Worm (Caenorhabditis elegans): ENCODE measurements around the gene phf-30.
A peak's percentile ranks its signal among the peaks of the same experiment; 100 is the strongest.

Gene phf-30

ce11 chrV:8499407-8499806 is 30.6 kb downstream of the phf-30 start (continued):
- TF ChIP-seq die-1 (tag; optimal IDR thresholded peaks at IDR 0.05) (peak; percentile 77), athp-1 (tag; optimal IDR thresholded peaks at IDR 0.05) (peak; percentile 21), mes-4 (tag; optimal IDR thresholded peaks at IDR 0.05) (peak; percentile 19), lag-1 (GFP tag; IDR thresholded peaks at IDR 0.05) (no peak), nhr-80 (tag; optimal IDR thresholded peaks at IDR 0.05) (no peak), atf-7 (tag; optimal IDR thresholded peaks at IDR 0.05) (no peak), madf-10 (tag; optimal IDR thresholded peaks at IDR 0.05) (no peak), bed-1 (GFP tag; IDR thresholded peaks at IDR 0.05) (no peak), xnd-1 (tag; optimal IDR thresholded peaks at IDR 0.05) (no peak), mel-28 (tag; optimal IDR thresholded peaks at IDR 0.05; ENCODE audit: borderline replicate concordance) (no peak), snpc-4 (GFP tag; optimal IDR thresholded peaks at IDR 0.05) (peak; percentile 77), snpc-4 (tag; optimal IDR thresholded peaks at IDR 0.05) (peak in 3 of 4 experiments; percentile 72 to 92 (median 85)), lin-54 (GFP tag; optimal IDR thresholded peaks at IDR 0.05) (peak; percentile 12), lir-1 (GFP tag; conservative IDR thresholded peaks at IDR 0.05) (no peak), pha-4 (tag; optimal IDR thresholded peaks at IDR 0.05) (no peak), dpl-1 (GFP tag; optimal IDR thresholded peaks at IDR 0.05) (no peak), chd-7 (tag; optimal IDR thresholded peaks at IDR 0.05) (no peak), rec-8 (tag; optimal IDR thresholded peaks at IDR 0.05) (peak in 1 of 2 experiments; percentile 15), ccch-3 (GFP tag; optimal IDR thresholded peaks at IDR 0.05) (no peak), akir-1 (GFP tag; optimal IDR thresholded peaks at IDR 0.05) (no peak), nhr-179 (tag; optimal IDR thresholded peaks at IDR 0.05) (no peak), Y53G8AR.9 (GFP tag; conservative IDR thresholded peaks at IDR 0.05) (no peak), K11D2.4 (GFP tag; IDR thresholded peaks at IDR 0.05) (no peak), F55B11.4 (tag; optimal IDR thresholded peaks at IDR 0.05; ENCODE audit: borderline replicate concordance, insufficient read depth) (no peak), lsy-27 (tag; optimal IDR thresholded peaks at IDR 0.05; ENCODE audit: borderline replicate concordance, insufficient read depth) (no peak), ztf-22 (GFP tag; optimal IDR thresholded peaks at IDR 0.05) (peak; percentile 8), attf-5 (GFP tag; optimal IDR thresholded peaks at IDR 0.05) (peak; percentile 29), F10E7.11 (tag; optimal IDR thresholded peaks at IDR 0.05) (no peak), hlh-26 (GFP tag; conservative IDR thresholded peaks at IDR 0.05) (no peak), nfya-2 (GFP tag; IDR thresholded peaks at IDR 0.05) (no peak), B0019.2 (GFP tag; conservative IDR thresholded peaks at IDR 0.05) (no peak), hsf-1 (GFP tag; IDR thresholded peaks at IDR 0.05) (peak; percentile 50; the same call in 1 of the 2 replicates), lin-26 (GFP tag; IDR thresholded peaks at IDR 0.05) (peak; percentile 97), madf-6 (GFP tag; IDR thresholded peaks at IDR 0.05) (peak; percentile 51; the same call in 1 of the 2 replicates), hrde-1 (tag; optimal IDR thresholded peaks at IDR 0.05; ENCODE audit: borderline replicate concordance) (no peak), unc-62 (GFP tag; optimal IDR thresholded peaks at IDR 0.05) (no peak), hmg-20 (GFP tag; IDR thresholded peaks at IDR 0.05) (no peak), ets-4 (GFP tag; optimal IDR thresholded peaks at IDR 0.05) (no peak), gei-17 (GFP tag; optimal IDR thresholded peaks at IDR 0.05) (no peak), F52B5.7 (tag; optimal IDR thresholded peaks at IDR 0.05) (no peak), Y79H2A.3 (GFP tag; conservative IDR thresholded peaks at IDR 0.05) (no peak), hmg-1.2 (GFP tag; IDR thresholded peaks at IDR 0.05) (peak; percentile 60), sdz-38 (tag; optimal IDR thresholded peaks at IDR 0.05) (no peak), snpc-1.3 (tag; optimal IDR thresholded peaks at IDR 0.05; ENCODE audit: insufficient read depth) (peak; percentile 19), tlf-1 (GFP tag; optimal IDR thresholded peaks at IDR 0.05) (no peak), hlh-12 (tag; optimal IDR thresholded peaks at IDR 0.05) (no peak), B0261.1 (tag; optimal IDR thresholded peaks at IDR 0.05) (peak; percentile 67), Y56A3A.18 (GFP tag; IDR thresholded peaks at IDR 0.05) (no peak), F57A8.1 (GFP tag; optimal IDR thresholded peaks at IDR 0.05) (no peak)
